Worm (Caenorhabditis elegans): ENCODE results near the gene rho-1.
"Not testable (repeated sequence)": the region's sequence is repeated elsewhere in the genome, so short reads cannot be mapped to it uniquely, and the experiment has no call there.

rho-1 gene

DNA sequence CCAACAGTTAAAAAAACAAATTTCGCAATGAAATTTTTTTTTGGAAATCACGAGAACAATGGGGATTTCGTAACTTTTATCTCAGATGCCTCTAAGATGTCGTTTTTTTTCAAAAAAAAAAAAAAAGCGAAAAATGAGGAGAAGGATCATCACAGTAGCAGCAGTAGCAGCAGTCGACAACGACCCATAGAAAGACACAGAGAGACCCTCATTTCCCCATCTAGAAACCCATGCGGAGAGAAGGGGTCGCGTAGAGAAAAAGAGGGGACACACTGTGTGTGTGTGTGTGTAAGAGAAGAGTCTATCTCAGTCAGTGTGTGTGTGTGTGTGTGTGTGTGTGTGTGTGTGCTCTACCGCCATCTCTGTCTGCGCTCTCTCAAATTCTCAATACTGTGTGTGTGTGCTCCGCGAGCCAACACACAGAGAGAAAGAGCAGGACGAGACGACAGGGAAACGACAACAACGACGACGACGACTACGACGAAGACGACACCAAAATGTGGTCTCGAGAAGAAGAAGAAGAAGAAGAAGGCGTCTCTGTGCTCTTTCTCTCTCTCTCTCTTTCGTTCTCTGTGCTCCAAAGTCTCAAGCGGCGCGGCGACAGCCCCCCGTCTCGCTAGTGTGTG is 2.7 kb upstream of the rho-1 start:
- no peak for TF ChIP-seq unc-62 (GFP tag; optimal IDR thresholded peaks at IDR 0.05)

DNA sequence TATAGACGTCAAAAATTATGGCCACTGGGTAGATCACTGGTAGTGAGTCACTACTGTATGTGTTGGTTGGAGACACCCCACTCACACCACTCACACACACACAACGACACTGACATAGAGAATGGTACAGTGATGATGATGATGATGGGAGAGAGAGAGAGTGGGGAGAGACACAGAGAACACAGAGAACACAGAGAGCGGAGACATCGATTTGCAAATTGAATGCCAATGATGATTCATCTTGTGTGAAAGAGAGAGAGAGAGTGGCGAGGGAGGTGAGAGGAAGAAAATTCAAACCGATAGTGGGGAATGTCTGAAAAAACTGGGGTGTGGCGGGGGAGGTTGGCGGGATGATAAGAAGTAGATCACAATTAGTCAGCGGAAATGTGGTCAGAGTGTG is 1.1 kb upstream of the rho-1 start:
- no peak for TF ChIP-seq unc-62 (GFP tag; optimal IDR thresholded peaks at IDR 0.05)

DNA sequence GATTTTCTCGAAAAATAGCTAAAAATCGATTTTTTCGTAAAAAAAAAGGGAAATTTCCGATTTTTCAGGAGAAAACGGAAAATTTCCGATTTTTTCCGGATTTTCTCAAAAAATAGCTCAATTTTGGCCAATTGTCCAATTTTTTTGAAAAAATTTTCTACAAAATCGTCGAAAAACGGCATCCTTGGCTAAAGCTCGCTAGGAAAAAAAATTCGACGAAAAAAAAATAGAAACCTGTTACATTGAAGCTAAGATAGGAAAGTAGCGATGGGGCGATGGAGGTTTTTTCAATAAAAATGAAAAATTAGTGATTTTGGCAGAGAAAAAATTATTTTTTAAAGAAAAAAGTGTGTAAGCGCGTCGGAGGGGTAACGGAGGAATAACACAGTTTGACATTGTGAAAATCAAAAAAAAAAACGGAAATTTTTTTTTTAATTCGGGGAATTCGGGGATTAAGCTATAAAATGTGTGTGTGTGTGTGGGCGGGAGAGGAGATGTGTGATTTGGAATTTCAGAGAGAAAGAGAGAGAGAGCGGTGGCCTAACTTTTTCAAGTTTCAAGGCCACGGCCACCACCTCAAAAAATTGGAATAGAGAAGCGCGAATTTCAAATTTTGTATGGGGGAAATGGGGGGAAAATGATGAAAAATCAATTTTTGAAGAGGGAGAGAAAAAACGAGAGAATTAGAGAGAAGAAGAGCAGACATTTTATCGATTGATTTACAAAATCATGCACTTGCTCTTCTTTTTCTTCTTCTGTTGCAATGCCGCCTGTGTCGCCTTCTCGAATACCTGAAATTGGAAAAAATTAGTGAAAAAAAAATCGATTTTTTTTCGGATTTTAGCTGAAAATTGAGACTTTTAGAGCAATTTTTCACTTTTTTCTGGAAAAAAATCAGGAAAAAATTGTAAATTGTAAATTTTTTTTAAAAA is 5.3 kb downstream of the rho-1 start:
- TF ChIP-seq unc-62 (GFP tag; optimal IDR thresholded peaks at IDR 0.05) = no peak

- TF ChIP-seq unc-62 (GFP tag; optimal IDR thresholded peaks at IDR 0.05) = no peak
Measured at ce11 chrIV:16482790-16483189, 6.0 kb downstream of the rho-1 start.

- not testable (repeated sequence) for TF ChIP-seq unc-62 (GFP tag; optimal IDR thresholded peaks at IDR 0.05)
Measured at ce11 chrIV:16480888-16481287, 7.9 kb downstream of the rho-1 start, which contains the start of gene Y51H4A.938. TSS of gene Y51H4A.938 (plus strand) at chrIV:16481188.

DNA sequence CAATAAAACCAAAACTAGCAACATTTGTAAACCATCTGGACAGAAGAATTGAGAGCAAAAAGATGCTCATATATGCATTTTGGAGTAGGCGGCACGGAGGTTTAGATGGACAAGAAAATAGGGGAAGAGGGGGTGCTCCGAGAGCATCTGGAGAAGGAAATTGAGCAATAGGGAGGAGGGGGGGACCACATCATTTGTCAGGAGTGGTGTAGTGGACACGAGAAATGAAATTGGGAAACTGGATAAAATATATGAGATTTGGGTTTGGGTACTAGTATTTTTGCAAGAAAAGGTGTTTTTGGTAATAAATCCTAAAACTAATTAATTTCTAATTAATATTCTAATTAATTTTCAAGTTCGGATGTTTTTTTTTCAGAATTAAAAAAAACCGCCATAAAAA is 11.7 kb downstream of the rho-1 start, which contains the start of gene Y51H4A.1:
TSS of gene Y51H4A.1 (minus strand) at position 127 of the 400 bp plus-strand sequence.
- no peak for TF ChIP-seq unc-62 (GFP tag; optimal IDR thresholded peaks at IDR 0.05)

- no peak for TF ChIP-seq unc-62 (GFP tag; optimal IDR thresholded peaks at IDR 0.05)
Measured at ce11 chrIV:16476081-16476480, 12.7 kb downstream of the rho-1 start.

DNA sequence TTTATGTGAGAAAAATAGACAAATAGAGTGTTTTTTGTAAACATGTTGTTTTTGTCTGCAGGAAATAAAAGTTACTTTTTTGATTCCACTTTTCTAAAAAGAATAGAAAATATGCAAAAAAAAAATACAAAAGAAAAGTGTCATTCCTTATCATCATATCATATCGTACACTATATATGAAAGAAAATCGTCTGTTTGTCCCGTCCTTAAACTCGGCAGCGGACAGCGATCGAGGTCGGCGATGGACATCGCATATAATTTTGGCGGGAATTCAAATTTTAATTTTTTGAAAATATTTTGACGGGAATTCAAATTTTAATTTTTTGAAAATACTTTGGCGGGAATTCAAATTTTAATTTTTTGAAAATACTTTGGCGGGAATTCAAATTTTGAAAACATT is 17.3 kb downstream of the rho-1 start:
- no peak for TF ChIP-seq unc-62 (GFP tag; optimal IDR thresholded peaks at IDR 0.05)

DNA sequence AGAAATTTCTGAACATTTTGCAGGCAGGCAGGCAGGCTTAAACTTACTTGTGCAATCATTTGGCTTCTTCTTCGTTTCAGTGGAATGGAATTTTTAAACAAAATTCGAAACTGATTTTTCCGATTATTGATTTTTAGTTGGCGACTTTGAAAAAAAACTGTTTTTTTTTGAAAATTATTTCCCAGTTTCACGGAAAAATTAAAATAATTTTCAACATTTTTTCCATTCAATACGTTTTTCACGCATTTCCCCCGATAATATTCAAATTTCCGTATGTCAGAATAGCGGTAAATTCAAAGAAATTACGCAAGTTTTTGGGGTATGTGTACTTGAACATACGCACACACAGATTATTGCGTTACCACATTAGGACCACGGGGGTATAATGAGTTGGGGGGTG is 17.9 kb downstream of the rho-1 start, which contains the start of gene VY10G11R.1:
TSS of gene VY10G11R.1 (minus strand) at position 101 of the 400 bp plus-strand sequence.
- not testable (repeated sequence) for TF ChIP-seq unc-62 (GFP tag; optimal IDR thresholded peaks at IDR 0.05)

- no peak for TF ChIP-seq unc-62 (GFP tag; optimal IDR thresholded peaks at IDR 0.05)
Measured at ce11 chrIV:16446664-16447063, 42.2 kb downstream of the rho-1 start.

DNA sequence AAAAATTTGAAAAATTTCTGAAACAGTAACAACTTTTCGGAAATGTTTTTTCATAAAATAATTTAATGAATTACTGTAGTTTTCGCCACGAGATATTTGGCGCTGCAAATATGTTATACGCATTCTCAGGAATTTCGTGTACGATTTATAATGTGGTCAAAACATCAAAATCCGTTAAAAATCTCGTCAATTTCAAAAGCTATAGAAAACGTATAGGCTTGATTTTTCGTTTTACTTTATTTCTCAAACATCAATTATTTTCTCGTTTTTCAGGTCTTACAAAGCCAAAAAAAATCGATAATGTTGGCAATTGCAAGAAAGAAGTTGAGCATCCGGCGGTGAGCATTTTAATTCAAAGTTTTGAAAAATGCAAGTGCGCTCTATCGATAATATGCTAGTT is 45.9 kb downstream of the rho-1 start, which contains the start of gene dlc-4:
TSS of gene dlc-4 (plus strand) at position 301 of the 400 bp plus-strand sequence.
- TF ChIP-seq unc-62 (GFP tag; optimal IDR thresholded peaks at IDR 0.05) = no peak
